Fruit fly (Drosophila melanogaster) whole organism, embryonic: ENCODE data around the gene corolla.

Source experiments
- CG10274 ChIP-seq: fragments of 200-800 bp; sonication (Bioruptor generic); optimal IDR thresholded peaks from 3 replicates; lab custom pipeline; 2017; ENCODE audit warnings: missing biosample characterization, mild to moderate bottlenecking, missing genetic modification characterization
- CG10431 ChIP-seq: fragments of 200-800 bp; sonication (Bioruptor generic); optimal IDR thresholded peaks from 3 replicates; lab custom pipeline; 2018; ENCODE audit warnings: missing biosample characterization, mild to moderate bottlenecking, missing genetic modification characterization
- CG10979 ChIP-seq: fragments of 200-800 bp; sonication (Bioruptor generic); optimal IDR thresholded peaks from 2 replicates; lab custom pipeline; 2018; ENCODE audit warnings: missing biosample characterization, mild to moderate bottlenecking, missing genetic modification characterization, moderate library complexity
- CG11456 ChIP-seq: fragments of 200-800 bp; sonication (Bioruptor generic); IDR thresholded peaks from 3 replicates; pipeline ENCODE4 v1.3.6; 2022; ENCODE audit warnings: missing biosample characterization, missing genetic modification characterization
- CG11560 ChIP-seq: fragments of 200-800 bp; sonication (Bioruptor generic); IDR thresholded peaks from 3 replicates; pipeline ENCODE4 v1.3.6; 2022; ENCODE audit warnings: missing biosample characterization, missing genetic modification characterization
- CG14014 ChIP-seq: fragments of 200-800 bp; sonication (Bioruptor generic); IDR thresholded peaks from 2 replicates; pipeline ENCODE4 v1.3.6; 2022; ENCODE audit warnings: missing biosample characterization, missing genetic modification characterization
- CG1529 ChIP-seq: fragments of 200-800 bp; sonication (Bioruptor generic); optimal IDR thresholded peaks from 3 replicates; lab custom pipeline; 2018; ENCODE audit warnings: missing biosample characterization, missing genetic modification characterization
- CG17361 ChIP-seq: fragments of 200-800 bp; sonication (Bioruptor generic); IDR thresholded peaks from 3 replicates; pipeline ENCODE4 v1.3.6; 2022; ENCODE audit warnings: missing biosample characterization, missing genetic modification characterization
- CG17568 ChIP-seq: fragments of 200-800 bp; sonication (Bioruptor generic); optimal IDR thresholded peaks from 2 replicates; lab custom pipeline; 2018; ENCODE audit warnings: missing biosample characterization, mild to moderate bottlenecking, missing genetic modification characterization, moderate library complexity
- CG33557 ChIP-seq: fragments of 200-800 bp; sonication (Bioruptor generic); optimal IDR thresholded peaks from 2 replicates; lab custom pipeline; 2019; ENCODE audit warnings: missing biosample characterization, mild to moderate bottlenecking, missing genetic modification characterization, moderate library complexity
- CG7963 ChIP-seq: fragments of 200-800 bp; sonication (Bioruptor generic); IDR thresholded peaks from 3 replicates; pipeline ENCODE4 v1.3.6; 2022; ENCODE audit warnings: missing biosample characterization, missing genetic modification characterization; ENCODE audit not compliant: partially characterized antibody
- CG7987 ChIP-seq: fragments of 200-800 bp; sonication (Bioruptor generic); optimal IDR thresholded peaks from 2 replicates; lab custom pipeline; 2018; ENCODE audit warnings: missing biosample characterization, mild to moderate bottlenecking, missing genetic modification characterization, moderate library complexity
- CHES-1-like ChIP-seq: fragments of 200-800 bp; sonication (Bioruptor generic); optimal IDR thresholded peaks from 2 replicates; lab custom pipeline; 2016; ENCODE audit warnings: missing biosample characterization, missing genetic modification characterization
- Chrac-16 ChIP-seq: fragments of 200-800 bp; sonication (Bioruptor generic); optimal IDR thresholded peaks from 3 replicates; lab custom pipeline; 2016; ENCODE audit warnings: missing biosample characterization, missing genetic modification characterization
- Dip3 ChIP-seq: fragments of 200-800 bp; sonication (Bioruptor generic); optimal IDR thresholded peaks from 3 replicates; lab custom pipeline; 2016; ENCODE audit warnings: missing biosample characterization, missing genetic modification characterization
- GATAe ChIP-seq: fragments of 200-800 bp; sonication (Bioruptor generic); conservative IDR thresholded peaks from 2 replicates; pipeline ENCODE4 v1.3.6; 2022; ENCODE audit warnings: missing biosample characterization, missing genetic modification characterization
- HLH3B ChIP-seq: fragments of 200-800 bp; sonication (Bioruptor generic); IDR thresholded peaks from 2 replicates; pipeline ENCODE4 v1.3.6; 2022; ENCODE audit warnings: missing biosample characterization, missing genetic modification characterization
- HLH4C ChIP-seq: fragments of 200-800 bp; sonication (Bioruptor generic); IDR thresholded peaks from 3 replicates; pipeline ENCODE4 v1.3.6; 2022; ENCODE audit warnings: missing biosample characterization, missing genetic modification characterization; ENCODE audit not compliant: partially characterized antibody
- HmgD ChIP-seq: fragments of 200-800 bp; sonication (Bioruptor generic); optimal IDR thresholded peaks from 3 replicates; lab custom pipeline; 2016; ENCODE audit warnings: missing biosample characterization, missing genetic modification characterization
- Kr ChIP-seq: fragments of 200-800 bp; sonication (Bioruptor generic); optimal IDR thresholded peaks from 2 replicates; lab custom pipeline; 2017; ENCODE audit warnings: missing biosample characterization, mild to moderate bottlenecking, missing genetic modification characterization
- MTF-1 ChIP-seq: fragments of 200-800 bp; sonication (Bioruptor generic); optimal IDR thresholded peaks from 2 replicates; lab custom pipeline; 2018; ENCODE audit warnings: missing biosample characterization, mild to moderate bottlenecking, missing genetic modification characterization, borderline replicate concordance
- Neu2 ChIP-seq: fragments of 200-800 bp; sonication (Bioruptor generic); optimal IDR thresholded peaks from 3 replicates; lab custom pipeline; 2016; ENCODE audit warnings: missing biosample characterization, missing genetic modification characterization, borderline replicate concordance
- Nf-YB ChIP-seq: fragments of 200-800 bp; sonication (Bioruptor generic); optimal IDR thresholded peaks from 3 replicates; lab custom pipeline; 2019; ENCODE audit warnings: missing biosample characterization, mild to moderate bottlenecking, missing genetic modification characterization, moderate library complexity
- Opbp ChIP-seq: fragments of 200-800 bp; sonication (Bioruptor generic); IDR thresholded peaks from 3 replicates; pipeline ENCODE4 v1.3.6; 2022; ENCODE audit warnings: missing biosample characterization, missing genetic modification characterization; ENCODE audit not compliant: partially characterized antibody
- Sry-δ ChIP-seq: fragments of 200-800 bp; sonication (Bioruptor generic); optimal IDR thresholded peaks from 2 replicates; lab custom pipeline; 2016; ENCODE audit warnings: missing biosample characterization, missing genetic modification characterization
- TFAM ChIP-seq: fragments of 200-800 bp; sonication (Bioruptor generic); optimal IDR thresholded peaks from 2 replicates; lab custom pipeline; 2017; ENCODE audit warnings: missing biosample characterization, missing genetic modification characterization, inconsistent platforms
- Xbp1 ChIP-seq: fragments of 200-800 bp; sonication (Bioruptor generic); optimal IDR thresholded peaks from 3 replicates; lab custom pipeline; 2016; ENCODE audit warnings: missing biosample characterization, mild to moderate bottlenecking, missing genetic modification characterization
- amos ChIP-seq: fragments of 200-800 bp; sonication (Bioruptor generic); IDR thresholded peaks from 2 replicates; pipeline ENCODE4 v1.3.6; 2022; ENCODE audit warnings: missing biosample characterization, missing genetic modification characterization; ENCODE audit not compliant: partially characterized antibody
- chn ChIP-seq: fragments of 200-800 bp; sonication (Bioruptor generic); optimal IDR thresholded peaks from 2 replicates; lab custom pipeline; 2016; ENCODE audit warnings: missing biosample characterization, missing genetic modification characterization
- cwo ChIP-seq: fragments of 200-800 bp; sonication (Bioruptor generic); optimal IDR thresholded peaks from 3 replicates; lab custom pipeline; 2017; ENCODE audit warnings: missing biosample characterization, missing genetic modification characterization, mild to moderate bottlenecking, moderate library complexity, missing genetic modification reagents
- dmrt11E ChIP-seq: fragments of 200-800 bp; sonication (Bioruptor generic); optimal IDR thresholded peaks from 3 replicates; lab custom pipeline; 2018; ENCODE audit warnings: missing biosample characterization, mild to moderate bottlenecking, missing genetic modification characterization, moderate library complexity
- grau ChIP-seq: fragments of 200-800 bp; optimal IDR thresholded peaks from 3 replicates; lab custom pipeline; 2019; ENCODE audit warnings: missing biosample characterization, mild to moderate bottlenecking, missing genetic modification characterization, moderate library complexity
- hbn ChIP-seq: fragments of 200-800 bp; sonication (Bioruptor generic); IDR thresholded peaks from 2 replicates; pipeline ENCODE4 v1.3.6; 2022; ENCODE audit warnings: missing biosample characterization, missing genetic modification characterization; ENCODE audit not compliant: partially characterized antibody
- maf-S ChIP-seq: fragments of 200-800 bp; sonication (Bioruptor generic); optimal IDR thresholded peaks from 2 replicates; lab custom pipeline; 2016; ENCODE audit warnings: missing biosample characterization, missing genetic modification characterization
- mirr ChIP-seq: fragments of 200-800 bp; sonication (Bioruptor generic); optimal IDR thresholded peaks from 3 replicates; lab custom pipeline; 2018; ENCODE audit warnings: missing biosample characterization, mild to moderate bottlenecking, missing genetic modification characterization
- oc ChIP-seq: fragments of 200-800 bp; sonication (Bioruptor generic); optimal IDR thresholded peaks from 2 replicates; lab custom pipeline; 2018; ENCODE audit warnings: missing biosample characterization, mild to moderate bottlenecking, missing genetic modification characterization, moderate library complexity
- p53 ChIP-seq: fragments of 200-800 bp; sonication (Bioruptor generic); optimal IDR thresholded peaks from 2 replicates; lab custom pipeline; 2016; ENCODE audit warnings: missing biosample characterization, missing genetic modification characterization
- pan ChIP-seq, 4 experiments: fragments of >200 bp in 3 of 4; fragments of 200-800 bp in 1 of 4; sonication (Bioruptor generic) in 1 of 4; optimal IDR thresholded peaks in 3 of 4; IDR thresholded peaks in 1 of 4; 2 replicates each; pipeline versions ENCODE4 v1.3.6 to Lab custom; 2017 to 2022; ENCODE audit warnings: missing biosample characterization in 2 of 4, missing genetic modification characterization in 2 of 4, mixed read lengths in 1 of 4
- pzg ChIP-seq: fragments of 200-800 bp; sonication (Bioruptor generic); optimal IDR thresholded peaks from 3 replicates; lab custom pipeline; 2018; ENCODE audit warnings: missing biosample characterization, mild to moderate bottlenecking, missing genetic modification characterization, moderate library complexity
- repo ChIP-seq: fragments of 200-800 bp; sonication (Bioruptor generic); optimal IDR thresholded peaks from 2 replicates; lab custom pipeline; 2016; ENCODE audit warnings: missing biosample characterization, missing genetic modification characterization
- ro ChIP-seq: fragments of 200-800 bp; sonication (Bioruptor generic); IDR thresholded peaks from 2 replicates; pipeline ENCODE4 v1.3.6; 2022; ENCODE audit warnings: missing biosample characterization, missing genetic modification characterization
- seq ChIP-seq: fragments of 200-800 bp; sonication (Bioruptor generic); IDR thresholded peaks from 2 replicates; pipeline ENCODE4 v1.3.6; 2022; ENCODE audit warnings: missing biosample characterization, missing genetic modification characterization
- stwl ChIP-seq: fragments of 200-800 bp; sonication (Bioruptor generic); optimal IDR thresholded peaks from 3 replicates; lab custom pipeline; 2018; ENCODE audit warnings: missing biosample characterization, mild to moderate bottlenecking, missing genetic modification characterization, moderate library complexity
- trem ChIP-seq: fragments of 200-800 bp; optimal IDR thresholded peaks from 3 replicates; lab custom pipeline; 2019; ENCODE audit warnings: missing biosample characterization, mild to moderate bottlenecking, missing genetic modification characterization, moderate library complexity
- twi ChIP-seq: fragments of 200-800 bp; optimal IDR thresholded peaks from 2 replicates; lab custom pipeline; 2019; ENCODE audit warnings: missing biosample characterization, mild to moderate bottlenecking, missing genetic modification characterization, moderate library complexity
- unpg ChIP-seq: fragments of 200-800 bp; sonication (Bioruptor generic); optimal IDR thresholded peaks from 3 replicates; lab custom pipeline; 2018; ENCODE audit warnings: missing biosample characterization, mild to moderate bottlenecking, missing genetic modification characterization, moderate library complexity
- vfl ChIP-seq: fragments of 200-800 bp; sonication (Bioruptor generic); optimal IDR thresholded peaks from 2 replicates; lab custom pipeline; 2016; ENCODE audit warnings: missing biosample characterization, missing genetic modification characterization
- vvl ChIP-seq: fragments of 200-800 bp; sonication (Bioruptor generic); IDR thresholded peaks from 2 replicates; pipeline ENCODE4 v1.3.6; 2022; ENCODE audit warnings: missing biosample characterization, missing genetic modification characterization
- zen2 ChIP-seq: fragments of 200-800 bp; sonication (Bioruptor generic); IDR thresholded peaks from 3 replicates; pipeline ENCODE4 v1.3.6; 2022; ENCODE audit warnings: missing biosample characterization, missing genetic modification characterization; ENCODE audit not compliant: partially characterized antibody

corolla gene

DNA sequence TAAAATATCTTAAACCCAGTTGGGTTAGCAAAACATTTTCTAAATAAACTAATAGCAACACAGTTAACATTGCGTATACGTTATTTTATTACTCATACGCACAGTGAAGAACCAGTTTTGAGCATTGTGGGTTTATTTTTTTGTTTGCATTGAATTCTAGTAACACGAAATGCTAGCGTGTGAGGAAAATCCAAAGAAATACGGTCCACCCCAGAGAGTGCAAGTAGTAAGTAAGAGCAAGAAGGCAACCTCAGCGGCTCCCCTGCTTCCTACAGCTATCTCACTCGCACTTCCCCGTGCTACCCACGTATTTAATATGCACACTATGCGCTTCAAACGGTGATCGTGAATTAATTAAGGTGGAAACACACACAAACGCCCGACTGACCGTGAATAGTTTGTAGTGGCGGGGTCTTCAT, 6.9 kb downstream of the corolla start (continued):
- TF ChIP-seq GATAe (GFP tag; lab: Robert Waterston, UW) = no peak
- TF ChIP-seq pzg (GFP tag; lab: Kevin White, UChicago) = peak; percentile 9
- TF ChIP-seq chn = peak; percentile 83
- TF ChIP-seq Kr (GFP tag; lab: Kevin White, UChicago) = no peak
- peak; percentile 78 for TF ChIP-seq mirr (GFP tag; lab: Kevin White, UChicago)
- TF ChIP-seq Xbp1 (GFP tag; lab: Kevin White, UChicago) = peak; percentile 76
- TF ChIP-seq grau (tag; lab: Kevin White, UChicago) = peak; percentile 91
- peak; percentile 13 for TF ChIP-seq TFAM
- peak; percentile 85 for TF ChIP-seq oc (tag; lab: Kevin White, UChicago)
- TF ChIP-seq vvl (GFP tag; lab: Robert Waterston, UW) = peak; percentile 89
- no peak for TF ChIP-seq dmrt11E
- TF ChIP-seq seq (GFP tag; lab: Robert Waterston, UW) = peak; percentile 82
- peak; percentile 75 for TF ChIP-seq vfl (GFP tag; lab: Kevin White, UChicago)
- TF ChIP-seq CG33557 (GFP tag; lab: Kevin White, UChicago) = peak; percentile 0
- no peak for TF ChIP-seq zen2 (GFP tag; lab: Robert Waterston, UW)
- TF ChIP-seq MTF-1 (GFP tag; lab: Kevin White, UChicago) = peak; percentile 69
- TF ChIP-seq repo (GFP tag; lab: Kevin White, UChicago) = peak; percentile 70
- TF ChIP-seq CG14014 (GFP tag; lab: Robert Waterston, UW) = peak; percentile 86
- peak; percentile 42 for TF ChIP-seq HmgD
- TF ChIP-seq hbn (GFP tag; lab: Robert Waterston, UW) = no peak
- TF ChIP-seq CG17568 (GFP tag; lab: Kevin White, UChicago) = peak; percentile 86
- peak; percentile 41 for TF ChIP-seq Sry-δ (GFP tag; lab: Kevin White, UChicago)
- TF ChIP-seq HLH4C = no peak
- no peak for TF ChIP-seq pan (optimal IDR thresholded peaks at IDR 0.05; lab: Kevin White, UChicago)
- peak in 1 of 2 experiments; percentile 79 for TF ChIP-seq pan (GFP tag; optimal IDR thresholded peaks at IDR 0.05 in 1 of 2, IDR thresholded peaks at IDR 0.05 in 1 of 2)
- no peak for TF ChIP-seq stwl (tag; lab: Kevin White, UChicago)
- TF ChIP-seq p53 (GFP tag; lab: Kevin White, UChicago) = no peak
- TF ChIP-seq trem (tag; lab: Kevin White, UChicago) = peak; percentile 63
- TF ChIP-seq twi = peak; percentile 58
- peak; percentile 78 for TF ChIP-seq HLH3B (GFP tag; lab: Robert Waterston, UW)
- peak; percentile 74; the same call in 2 of the 3 replicates for TF ChIP-seq CG11456 (GFP tag; lab: Robert Waterston, UW)
- TF ChIP-seq Opbp (GFP tag; lab: Robert Waterston, UW) = no peak
- peak; percentile 67 for TF ChIP-seq Nf-YB (GFP tag; lab: Kevin White, UChicago)
- no peak for TF ChIP-seq CG7963 (GFP tag; lab: Robert Waterston, UW)
- peak; percentile 81 for TF ChIP-seq CHES-1-like (GFP tag; lab: Kevin White, UChicago)
- peak; percentile 72 for TF ChIP-seq maf-S (GFP tag; lab: Kevin White, UChicago)
- TF ChIP-seq ro (GFP tag; lab: Robert Waterston, UW) = 0 out of 2 replicates have a peak, but pooled peaks have one; percentile 14
- TF ChIP-seq Dip3 (GFP tag; lab: Kevin White, UChicago) = peak; percentile 82
- TF ChIP-seq CG17361 = peak; percentile 89
- TF ChIP-seq Chrac-16 = peak; percentile 61
- TF ChIP-seq CG10431 (GFP tag; lab: Kevin White, UChicago) = peak; percentile 58
- peak; percentile 86 for TF ChIP-seq CG10979 (tag; lab: Kevin White, UChicago)
- TF ChIP-seq CG11560 (tag; lab: Robert Waterston, UW) = peak; percentile 34; the same call in 2 of the 3 replicates
- TF ChIP-seq CG7987 = peak; percentile 88
- peak; percentile 81 for TF ChIP-seq CG1529 (GFP tag; lab: Kevin White, UChicago)
- no peak for TF ChIP-seq amos (GFP tag; lab: Robert Waterston, UW)
- TF ChIP-seq unpg (GFP tag; lab: Kevin White, UChicago) = peak; percentile 93
- peak; percentile 79 for TF ChIP-seq CG10274
- TF ChIP-seq cwo (GFP tag; lab: Kevin White, UChicago) = peak; percentile 83
- TF ChIP-seq Neu2 = no peak
